Fruit fly (Drosophila melanogaster) whole organism, embryonic: ENCODE data around the gene mwh.

ENCODE experiments used
- Ada2b ChIP-seq: fragments of 200-800 bp; sonication (Bioruptor generic); IDR thresholded peaks from 2 replicates; pipeline ENCODE4 v1.3.6; 2022; ENCODE audit warnings: missing biosample characterization, missing genetic modification characterization
- BEAF-32 ChIP-seq: fragments of 200-800 bp; sonication (Bioruptor generic); optimal IDR thresholded peaks from 3 replicates; lab custom pipeline; 2017; ENCODE audit warnings: missing biosample characterization, missing genetic modification characterization, mild to moderate bottlenecking, moderate library complexity, missing genetic modification reagents
- CG10147 ChIP-seq: fragments of 200-800 bp; sonication (Bioruptor generic); optimal IDR thresholded peaks from 2 replicates; lab custom pipeline; 2019; ENCODE audit warnings: missing biosample characterization, mild to moderate bottlenecking, missing genetic modification characterization, moderate library complexity
- CG11456 ChIP-seq: fragments of 200-800 bp; sonication (Bioruptor generic); IDR thresholded peaks from 3 replicates; pipeline ENCODE4 v1.3.6; 2022; ENCODE audit warnings: missing biosample characterization, missing genetic modification characterization
- CG13287 ChIP-seq: fragments of 200-800 bp; sonication (Bioruptor generic); IDR thresholded peaks from 2 replicates; pipeline ENCODE4 v1.3.6; 2022; ENCODE audit warnings: missing biosample characterization, missing genetic modification characterization; ENCODE audit not compliant: partially characterized antibody
- CG13424 ChIP-seq: fragments of 200-800 bp; sonication (Bioruptor generic); optimal IDR thresholded peaks from 2 replicates; lab custom pipeline; 2019; ENCODE audit warnings: missing biosample characterization, mild to moderate bottlenecking, missing genetic modification characterization, moderate library complexity
- CG15269 ChIP-seq: fragments of 200-800 bp; sonication (Bioruptor generic); optimal IDR thresholded peaks from 2 replicates; lab custom pipeline; 2018; ENCODE audit warnings: missing biosample characterization, mild to moderate bottlenecking, missing genetic modification characterization, moderate library complexity
- CG15696 ChIP-seq: fragments of 200-800 bp; sonication (Bioruptor generic); optimal IDR thresholded peaks from 2 replicates; lab custom pipeline; 2019; ENCODE audit warnings: missing biosample characterization, mild to moderate bottlenecking, missing genetic modification characterization, moderate library complexity
- CG16813 ChIP-seq: fragments of 200-800 bp; sonication (Bioruptor generic); IDR thresholded peaks from 3 replicates; pipeline ENCODE4 v1.3.6; 2022; ENCODE audit warnings: missing biosample characterization, missing genetic modification characterization; ENCODE audit not compliant: partially characterized antibody
- CG17385 ChIP-seq: fragments of 200-800 bp; sonication (Bioruptor generic); optimal IDR thresholded peaks from 3 replicates; lab custom pipeline; 2018; ENCODE audit warnings: missing biosample characterization, mild to moderate bottlenecking, missing genetic modification characterization
- CG17802 ChIP-seq: fragments of 200-800 bp; sonication (Bioruptor generic); optimal IDR thresholded peaks from 2 replicates; lab custom pipeline; 2018; ENCODE audit warnings: missing biosample characterization, mild to moderate bottlenecking, missing genetic modification characterization, moderate library complexity
- CG31224 ChIP-seq: fragments of 200-800 bp; sonication (Bioruptor generic); IDR thresholded peaks from 2 replicates; pipeline ENCODE4 v1.3.6; 2022; ENCODE audit warnings: missing biosample characterization, missing genetic modification characterization
- CG31388 ChIP-seq: fragments of 200-800 bp; sonication (Bioruptor generic); optimal IDR thresholded peaks from 2 replicates; lab custom pipeline; 2016; ENCODE audit warnings: missing biosample characterization, missing genetic modification characterization
- CG32772 ChIP-seq: fragments of 200-800 bp; sonication (Bioruptor generic); IDR thresholded peaks from 2 replicates; pipeline ENCODE4 v1.3.6; 2022; ENCODE audit warnings: missing biosample characterization, missing genetic modification characterization
- CG3407 ChIP-seq: fragments of 200-800 bp; sonication (Bioruptor generic); optimal IDR thresholded peaks from 2 replicates; lab custom pipeline; 2018; ENCODE audit warnings: missing biosample characterization, mild to moderate bottlenecking, missing genetic modification characterization
- CG4360 ChIP-seq: fragments of 200-800 bp; sonication (Bioruptor generic); IDR thresholded peaks from 2 replicates; pipeline ENCODE4 v1.3.6; 2022; ENCODE audit warnings: missing biosample characterization, missing genetic modification characterization
- CG4424 ChIP-seq: fragments of 200-800 bp; sonication (Bioruptor generic); optimal IDR thresholded peaks from 3 replicates; lab custom pipeline; 2016; ENCODE audit warnings: missing biosample characterization, missing genetic modification characterization
- CG7987 ChIP-seq: fragments of 200-800 bp; sonication (Bioruptor generic); optimal IDR thresholded peaks from 2 replicates; lab custom pipeline; 2018; ENCODE audit warnings: missing biosample characterization, mild to moderate bottlenecking, missing genetic modification characterization, moderate library complexity
- CG8924 ChIP-seq: fragments of 200-800 bp; optimal IDR thresholded peaks from 3 replicates; lab custom pipeline; 2019; ENCODE audit warnings: missing biosample characterization, mild to moderate bottlenecking, missing genetic modification characterization, moderate library complexity
- H15 ChIP-seq: fragments of 200-800 bp; sonication (Bioruptor generic); IDR thresholded peaks from 3 replicates; pipeline ENCODE4 v1.3.6; 2022; ENCODE audit warnings: missing biosample characterization, missing genetic modification characterization
- HmgZ ChIP-seq: fragments of 200-800 bp; sonication (Bioruptor generic); optimal IDR thresholded peaks from 2 replicates; lab custom pipeline; 2018; ENCODE audit warnings: missing biosample characterization, mild to moderate bottlenecking, missing genetic modification characterization
- Jarid2 ChIP-seq: fragments of 200-800 bp; sonication (Bioruptor generic); optimal IDR thresholded peaks from 3 replicates; lab custom pipeline; 2017; ENCODE audit warnings: mild to moderate bottlenecking, missing biosample characterization, missing genetic modification reagents, missing genetic modification characterization
- NFAT ChIP-seq: fragments of 200-800 bp; sonication (Bioruptor generic); IDR thresholded peaks from 2 replicates; pipeline ENCODE4 v1.3.6; 2022; ENCODE audit warnings: missing biosample characterization, missing genetic modification characterization
- NfI ChIP-seq: fragments of 200-800 bp; sonication (Bioruptor generic); optimal IDR thresholded peaks from 3 replicates; lab custom pipeline; 2018; ENCODE audit warnings: missing biosample characterization, mild to moderate bottlenecking, missing genetic modification characterization, moderate library complexity
- Ptx1 ChIP-seq: fragments of 200-800 bp; sonication (Bioruptor generic); IDR thresholded peaks from 2 replicates; pipeline ENCODE4 v1.3.6; 2022; ENCODE audit warnings: missing biosample characterization, missing genetic modification characterization
- Side ChIP-seq: fragments of 200-800 bp; sonication (Bioruptor generic); optimal IDR thresholded peaks from 2 replicates; lab custom pipeline; 2016; ENCODE audit warnings: missing biosample characterization, missing genetic modification characterization
- Trl ChIP-seq, 3 experiments: fragments of >200 bp in 2 of 3; fragments of 200-800 bp in 1 of 3; sonication (Bioruptor generic) in 1 of 3; optimal IDR thresholded peaks; 2 replicates in 1 of 3; 3 replicates in 2 of 3; lab custom pipeline; 2016 to 2017; ENCODE audit warnings: missing biosample characterization in 1 of 3, missing genetic modification characterization in 1 of 3
- Xbp1 ChIP-seq: fragments of 200-800 bp; sonication (Bioruptor generic); optimal IDR thresholded peaks from 3 replicates; lab custom pipeline; 2016; ENCODE audit warnings: missing biosample characterization, mild to moderate bottlenecking, missing genetic modification characterization
- bab2 ChIP-seq: fragments of 200-800 bp; sonication (Bioruptor generic); optimal IDR thresholded peaks from 2 replicates; lab custom pipeline; 2016; ENCODE audit warnings: missing biosample characterization, missing genetic modification characterization
- bcd ChIP-seq: fragments of 200-800 bp; sonication (Bioruptor generic); optimal IDR thresholded peaks from 2 replicates; lab custom pipeline; 2017; ENCODE audit warnings: missing biosample characterization, mild to moderate bottlenecking, missing genetic modification characterization
- br ChIP-seq: fragments of >200 bp; optimal IDR thresholded peaks from 2 replicates; lab custom pipeline; 2017
- bsh ChIP-seq, 2 experiments: fragments of 200-800 bp; sonication (Bioruptor generic); optimal IDR thresholded peaks; 2 replicates each; lab custom pipeline; 2017 to 2018; ENCODE audit warnings: mild to moderate bottlenecking in 2 of 2, missing biosample characterization in 2 of 2, missing genetic modification characterization in 2 of 2, moderate library complexity in 1 of 2
- btn ChIP-seq: fragments of 200-800 bp; sonication (Bioruptor generic); optimal IDR thresholded peaks from 2 replicates; lab custom pipeline; 2016; ENCODE audit warnings: missing biosample characterization, missing genetic modification characterization
- ci ChIP-seq: fragments of 200-800 bp; sonication (Bioruptor generic); IDR thresholded peaks from 3 replicates; pipeline ENCODE4 v1.3.6; 2022; ENCODE audit warnings: missing biosample characterization, missing genetic modification characterization
- cwo ChIP-seq: fragments of 200-800 bp; sonication (Bioruptor generic); optimal IDR thresholded peaks from 3 replicates; lab custom pipeline; 2017; ENCODE audit warnings: missing biosample characterization, missing genetic modification characterization, mild to moderate bottlenecking, moderate library complexity, missing genetic modification reagents
- dimm ChIP-seq: fragments of 200-800 bp; sonication (Bioruptor generic); IDR thresholded peaks from 2 replicates; pipeline ENCODE4 v1.3.6; 2022; ENCODE audit warnings: missing biosample characterization, missing genetic modification characterization
- esg ChIP-seq: fragments of 200-800 bp; sonication (Bioruptor generic); conservative IDR thresholded peaks from 2 replicates; pipeline ENCODE4 v1.3.6; 2022; ENCODE audit warnings: missing biosample characterization, missing genetic modification characterization
- ftz-f1 ChIP-seq: fragments of 200-800 bp; sonication (Bioruptor generic); optimal IDR thresholded peaks from 2 replicates; lab custom pipeline; 2016; ENCODE audit warnings: missing biosample characterization, missing genetic modification characterization
- hbn ChIP-seq: fragments of 200-800 bp; sonication (Bioruptor generic); IDR thresholded peaks from 2 replicates; pipeline ENCODE4 v1.3.6; 2022; ENCODE audit warnings: missing biosample characterization, missing genetic modification characterization; ENCODE audit not compliant: partially characterized antibody
- lab ChIP-seq: fragments of 200-800 bp; sonication (Bioruptor generic); optimal IDR thresholded peaks from 3 replicates; lab custom pipeline; 2017; ENCODE audit warnings: missing biosample characterization, missing genetic modification characterization, mild to moderate bottlenecking, moderate library complexity, missing genetic modification reagents
- mirr ChIP-seq: fragments of 200-800 bp; sonication (Bioruptor generic); optimal IDR thresholded peaks from 3 replicates; lab custom pipeline; 2018; ENCODE audit warnings: missing biosample characterization, mild to moderate bottlenecking, missing genetic modification characterization
- stwl ChIP-seq: fragments of 200-800 bp; sonication (Bioruptor generic); optimal IDR thresholded peaks from 3 replicates; lab custom pipeline; 2018; ENCODE audit warnings: missing biosample characterization, mild to moderate bottlenecking, missing genetic modification characterization, moderate library complexity
- sug ChIP-seq: fragments of 200-800 bp; optimal IDR thresholded peaks from 2 replicates; lab custom pipeline; 2019; ENCODE audit warnings: missing biosample characterization, mild to moderate bottlenecking, missing genetic modification characterization, moderate library complexity
- tap ChIP-seq: fragments of 200-800 bp; optimal IDR thresholded peaks from 3 replicates; lab custom pipeline; 2019; ENCODE audit warnings: missing biosample characterization, mild to moderate bottlenecking, missing genetic modification characterization, moderate library complexity
- tll ChIP-seq, 2 experiments: fragments of 200-800 bp in 1 of 2; fragments of >200 bp in 1 of 2; sonication (Bioruptor generic) in 1 of 2; optimal IDR thresholded peaks; 2 replicates each; lab custom pipeline; 2017 to 2019; ENCODE audit warnings: missing biosample characterization in 2 of 2, missing genetic modification characterization in 2 of 2, mild to moderate bottlenecking in 1 of 2, moderate library complexity in 1 of 2
- unc-4 ChIP-seq: fragments of 200-800 bp; sonication (Bioruptor generic); IDR thresholded peaks from 2 replicates; pipeline ENCODE4 v1.3.6; 2022; ENCODE audit warnings: missing biosample characterization, missing genetic modification characterization; ENCODE audit not compliant: partially characterized antibody
- yki ChIP-seq: fragments of >200 bp; optimal IDR thresholded peaks from 3 replicates; lab custom pipeline; 2018

mwh gene

DNA sequence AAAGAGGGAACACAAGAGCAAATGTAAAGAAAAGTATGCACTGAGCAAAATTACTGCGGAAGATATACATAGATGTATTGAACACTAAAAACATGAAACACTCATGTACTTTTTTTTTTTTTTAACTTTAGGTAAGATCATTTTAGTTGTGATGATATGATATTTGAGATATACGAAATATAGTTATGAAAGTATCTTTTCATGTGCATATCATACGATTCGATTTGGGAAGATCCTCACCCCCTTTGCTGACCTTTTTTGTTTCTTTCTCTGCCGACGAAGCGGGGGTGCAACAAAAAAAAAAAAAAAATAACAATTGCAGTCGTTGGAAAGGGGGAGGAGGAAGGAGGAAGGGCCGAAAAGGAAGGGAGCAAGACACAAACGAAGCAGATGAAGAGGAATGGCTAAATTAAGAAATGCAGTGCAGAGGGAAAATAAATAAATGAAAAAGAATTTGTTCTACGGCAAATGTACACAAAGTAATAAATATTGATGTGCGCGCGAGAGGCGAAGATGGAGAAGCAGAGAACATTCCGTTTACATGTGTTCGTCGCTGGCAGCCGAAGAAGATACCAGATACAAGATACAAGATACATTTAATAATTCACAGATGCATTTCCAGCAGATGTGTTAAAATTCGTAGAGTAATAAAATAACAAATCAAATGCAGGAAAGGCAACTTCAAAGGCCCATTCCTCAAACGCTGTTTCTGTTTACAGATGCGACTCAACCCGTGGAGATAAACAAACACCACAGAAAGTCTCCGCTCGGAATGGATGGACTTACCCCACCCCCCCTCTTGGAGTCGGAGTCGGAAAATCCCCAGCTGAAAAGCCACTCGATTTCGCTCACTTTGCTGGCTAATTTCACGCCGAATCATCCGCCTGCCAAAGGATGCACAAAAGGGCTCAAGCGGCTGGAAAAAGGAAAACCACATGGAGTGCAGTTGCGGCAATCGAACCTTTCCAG, 33.4 kb upstream of the mwh start (continued):
- TF ChIP-seq NfI (no peak), CG15269 (tag; lab: Kevin White, UChicago) (no peak), CG17385 (GFP tag; lab: Kevin White, UChicago) (no peak), stwl (tag; lab: Kevin White, UChicago) (peak; percentile 2), esg (GFP tag; lab: Robert Waterston, UW) (no peak), sug (tag; lab: Kevin White, UChicago) (no peak), bab2 (GFP tag; lab: Kevin White, UChicago) (peak; percentile 81), CG13287 (GFP tag; lab: Robert Waterston, UW) (no peak), Side (GFP tag; lab: Kevin White, UChicago) (no peak), hbn (GFP tag; lab: Robert Waterston, UW) (no peak), bsh (GFP tag; optimal IDR thresholded peaks at IDR 0.05; lab: Kevin White, UChicago) (peak in 1 of 2 experiments; percentile 52), Xbp1 (peak; percentile 0), ftz-f1 (GFP tag; lab: Kevin White, UChicago) (no peak), bcd (no peak), btn (GFP tag; lab: Kevin White, UChicago) (no peak), tll (GFP tag; optimal IDR thresholded peaks at IDR 0.05; lab: Kevin White, UChicago) (peak in 1 of 2 experiments; percentile 33), cwo (GFP tag; lab: Kevin White, UChicago) (no peak), Trl (optimal IDR thresholded peaks at IDR 0.05; lab: Kevin White, UChicago) (no peak), Trl (GFP tag; optimal IDR thresholded peaks at IDR 0.05; lab: Kevin White, UChicago) (no peak), CG15696 (tag; lab: Kevin White, UChicago) (peak; percentile 46), CG31224 (GFP tag; lab: Robert Waterston, UW) (no peak), CG13424 (tag; lab: Kevin White, UChicago) (no peak), CG4360 (GFP tag; lab: Robert Waterston, UW) (peak; percentile 50), yki (lab: Kevin White, UChicago) (no peak), HmgZ (no peak), CG3407 (GFP tag; lab: Kevin White, UChicago) (no peak), H15 (GFP tag; lab: Robert Waterston, UW) (no peak), CG4424 (GFP tag; lab: Kevin White, UChicago) (no peak), Ada2b (no peak), CG17802 (tag; lab: Kevin White, UChicago) (no peak), CG10147 (GFP tag; lab: Kevin White, UChicago) (no peak), ci (GFP tag; lab: Robert Waterston, UW) (no peak), tap (tag; lab: Kevin White, UChicago) (no peak), CG16813 (GFP tag; lab: Robert Waterston, UW) (no peak), unc-4 (GFP tag; lab: Robert Waterston, UW) (no peak), NFAT (GFP tag; lab: Robert Waterston, UW) (no peak), BEAF-32 (GFP tag; lab: Kevin White, UChicago) (no peak), CG32772 (peak; percentile 62), CG7987 (GFP tag; lab: Kevin White, UChicago) (no peak), CG31388 (GFP tag; lab: Kevin White, UChicago) (no peak), lab (no peak), mirr (GFP tag; lab: Kevin White, UChicago) (no peak), Jarid2 (GFP tag; lab: Kevin White, UChicago) (no peak), CG8924 (tag; lab: Kevin White, UChicago) (peak; percentile 62), br (lab: Kevin White, UChicago) (no peak), CG11456 (GFP tag; lab: Robert Waterston, UW) (no peak), Ptx1 (GFP tag; lab: Robert Waterston, UW) (0 out of 2 replicates have a peak, but pooled peaks have one; percentile 11), dimm (GFP tag; lab: Robert Waterston, UW) (no peak)
